Worm (Caenorhabditis elegans): ENCODE results near the gene ins-12.

ins-12 gene

ce11 chrII:5549746-5550145, 4.7 kb upstream of the ins-12 start, which contains the start of gene C17C3.6:
Gene C17C3.6 (plus strand): TSS chrII:5550046.
- no peak for TF ChIP-seq C08G9.2 (tag; optimal IDR thresholded peaks at IDR 0.05)
- no peak for TF ChIP-seq ets-4 (tag; optimal IDR thresholded peaks at IDR 0.05)
- no peak for TF ChIP-seq eyg-1 (tag; optimal IDR thresholded peaks at IDR 0.05)
- TF ChIP-seq lin-11 (tag; optimal IDR thresholded peaks at IDR 0.05) = no peak
- TF ChIP-seq sox-2 (GFP tag; IDR thresholded peaks at IDR 0.05) = no peak
- no peak for TF ChIP-seq ahr-1 (tag; optimal IDR thresholded peaks at IDR 0.05)
- TF ChIP-seq C38D4.7 (GFP tag; optimal IDR thresholded peaks at IDR 0.05) = no peak
- TF ChIP-seq ceh-30 (tag; optimal IDR thresholded peaks at IDR 0.05) = no peak

ce11 chrII:5551517-5551916, 2.9 kb upstream of the ins-12 start, which contains the start of gene C17C3.5:
Gene C17C3.5 (plus strand): TSS chrII:5551817.
- no peak for TF ChIP-seq elt-4 (tag; optimal IDR thresholded peaks at IDR 0.05)
- no peak for TF ChIP-seq ama-1 (optimal IDR thresholded peaks at IDR 0.05)
- TF ChIP-seq unc-55 (GFP tag; optimal IDR thresholded peaks at IDR 0.05) = no peak
- no peak for TF ChIP-seq fkh-10 (GFP tag; optimal IDR thresholded peaks at IDR 0.05)
- TF ChIP-seq unc-42 (tag; optimal IDR thresholded peaks at IDR 0.05) = no peak
- no peak for TF ChIP-seq sdc-2 (tag; optimal IDR thresholded peaks at IDR 0.05)
- no peak for TF ChIP-seq ceh-30 (tag; optimal IDR thresholded peaks at IDR 0.05)

ce11 chrII:5553531-5553930, 886 bp upstream of the ins-12 start:
- TF ChIP-seq ttx-3 (tag; optimal IDR thresholded peaks at IDR 0.05) (no peak), pha-2 (tag; optimal IDR thresholded peaks at IDR 0.05) (no peak), ceh-31 (tag; optimal IDR thresholded peaks at IDR 0.05) (no peak), eyg-1 (tag; optimal IDR thresholded peaks at IDR 0.05) (no peak), che-1 (tag; optimal IDR thresholded peaks at IDR 0.05) (no peak), pros-1 (tag; optimal IDR thresholded peaks at IDR 0.05) (no peak), lim-6 (tag; optimal IDR thresholded peaks at IDR 0.05) (no peak), hlh-15 (tag; optimal IDR thresholded peaks at IDR 0.05) (no peak), ceh-18 (tag; optimal IDR thresholded peaks at IDR 0.05) (no peak), ceh-19 (GFP tag; optimal IDR thresholded peaks at IDR 0.05) (no peak), F13H6.1 (tag; optimal IDR thresholded peaks at IDR 0.05) (no peak), pag-3 (tag; optimal IDR thresholded peaks at IDR 0.05; ENCODE audit: borderline replicate concordance) (no peak), unc-86 (tag; optimal IDR thresholded peaks at IDR 0.05) (no peak), ceh-6 (GFP tag; optimal IDR thresholded peaks at IDR 0.05) (no peak), nhr-232 (tag; optimal IDR thresholded peaks at IDR 0.05) (no peak), npax-4 (tag; optimal IDR thresholded peaks at IDR 0.05) (no peak), dve-1 (tag; optimal IDR thresholded peaks at IDR 0.05) (no peak)

- no peak for TF ChIP-seq rnt-1 (tag; optimal IDR thresholded peaks at IDR 0.05)
- TF ChIP-seq ceh-18 (tag; optimal IDR thresholded peaks at IDR 0.05) = no peak
- no peak for TF ChIP-seq hlh-13 (GFP tag; optimal IDR thresholded peaks at IDR 0.05)
- no peak for TF ChIP-seq madf-2 (tag; optimal IDR thresholded peaks at IDR 0.05)
- TF ChIP-seq ceh-9 (tag; optimal IDR thresholded peaks at IDR 0.05) = no peak
- no peak for TF ChIP-seq ceh-31 (tag; optimal IDR thresholded peaks at IDR 0.05)
Measured at ce11 chrII:5554788-5555187, 371 bp downstream of the ins-12 start.

ce11 chrII:5555522-5555921, 1.1 kb downstream of the ins-12 start:
- no peak for TF ChIP-seq gmeb-2 (tag; optimal IDR thresholded peaks at IDR 0.05)
- no peak for TF ChIP-seq unc-55 (GFP tag; optimal IDR thresholded peaks at IDR 0.05)
- no peak for TF ChIP-seq ceh-45 (GFP tag; IDR thresholded peaks at IDR 0.05)
- no peak for TF ChIP-seq unc-42 (tag; optimal IDR thresholded peaks at IDR 0.05)
- TF ChIP-seq nhr-232 (tag; optimal IDR thresholded peaks at IDR 0.05) = no peak
- TF ChIP-seq unc-86 (tag; optimal IDR thresholded peaks at IDR 0.05) = no peak
- no peak for TF ChIP-seq sox-4 (tag; optimal IDR thresholded peaks at IDR 0.05)
- TF ChIP-seq sox-2 (GFP tag; IDR thresholded peaks at IDR 0.05) = no peak
- no peak for TF ChIP-seq fkh-10 (GFP tag; optimal IDR thresholded peaks at IDR 0.05)
- no peak for TF ChIP-seq fax-1 (tag; optimal IDR thresholded peaks at IDR 0.05)
- TF ChIP-seq pax-1 (tag; optimal IDR thresholded peaks at IDR 0.05) = no peak
- no peak for TF ChIP-seq odd-2 (tag; optimal IDR thresholded peaks at IDR 0.05)
- no peak for TF ChIP-seq F13H6.1 (tag; optimal IDR thresholded peaks at IDR 0.05)
- no peak for TF ChIP-seq ceh-19 (GFP tag; optimal IDR thresholded peaks at IDR 0.05)
- TF ChIP-seq ref-2 (tag; optimal IDR thresholded peaks at IDR 0.05) = no peak
- TF ChIP-seq ama-1 (optimal IDR thresholded peaks at IDR 0.05) = no peak
- no peak for TF ChIP-seq ceh-14 (tag; optimal IDR thresholded peaks at IDR 0.05)
- TF ChIP-seq ttx-3 (tag; optimal IDR thresholded peaks at IDR 0.05) = no peak
- TF ChIP-seq nhr-11 (tag; optimal IDR thresholded peaks at IDR 0.05) = no peak
- no peak for TF ChIP-seq T23F11.4 (GFP tag; optimal IDR thresholded peaks at IDR 0.05)

Measured in whole organism, late embryonic.